Worm (Caenorhabditis elegans) whole organism, mixed stage, embryonic: ENCODE data around the gene F22E5.8.
"Not testable (repeated sequence)": the region's sequence is repeated elsewhere in the genome, so short reads cannot be mapped to it uniquely, and the experiment has no call there.

Experiments used
- blmp-1 ChIP-seq: fragments of 150-350 bp; optimal IDR thresholded peaks from 2 replicates; lab custom pipeline; 2014; ENCODE audit warnings: missing biosample characterization, missing genetic modification characterization
- ces-1 ChIP-seq: fragments of 150-350 bp; optimal IDR thresholded peaks from 2 replicates; lab custom pipeline; 2014; ENCODE audit warnings: missing biosample characterization, missing genetic modification reagents, missing genetic modification characterization
- elt-1 ChIP-seq: sonication (generic microtip); optimal IDR thresholded peaks from 2 replicates; lab custom pipeline; 2017; ENCODE audit warnings: missing genetic modification characterization, mild to moderate bottlenecking, missing compliant biosample characterization, antibody characterized with exemption, moderate library complexity, borderline replicate concordance; ENCODE audit not compliant: insufficient read depth
- elt-3 ChIP-seq: fragments of 150-350 bp; optimal IDR thresholded peaks from 2 replicates; lab custom pipeline; 2014; ENCODE audit warnings: missing biosample characterization, missing genetic modification characterization
- lsy-2 ChIP-seq: fragments of 150-350 bp; optimal IDR thresholded peaks from 2 replicates; lab custom pipeline; 2014; ENCODE audit warnings: missing biosample characterization, missing genetic modification characterization
- nhr-237 ChIP-seq: fragments of 150-350 bp; optimal IDR thresholded peaks from 2 replicates; lab custom pipeline; 2014; ENCODE audit warnings: missing biosample characterization, missing genetic modification characterization
- nhr-76 ChIP-seq: sonication (generic microtip); optimal IDR thresholded peaks from 2 replicates; lab custom pipeline; 2017; ENCODE audit warnings: missing biosample characterization, missing genetic modification characterization
- snpc-4 ChIP-seq: fragments of 150-350 bp; optimal IDR thresholded peaks from 2 replicates; lab custom pipeline; 2014; ENCODE audit warnings: missing biosample characterization, missing genetic modification characterization
- unc-120 ChIP-seq: sonication (generic microtip); optimal IDR thresholded peaks from 2 replicates; lab custom pipeline; 2017; ENCODE audit warnings: missing genetic modification characterization, missing compliant biosample characterization; ENCODE audit not compliant: poor library complexity, severe bottlenecking

DNA sequence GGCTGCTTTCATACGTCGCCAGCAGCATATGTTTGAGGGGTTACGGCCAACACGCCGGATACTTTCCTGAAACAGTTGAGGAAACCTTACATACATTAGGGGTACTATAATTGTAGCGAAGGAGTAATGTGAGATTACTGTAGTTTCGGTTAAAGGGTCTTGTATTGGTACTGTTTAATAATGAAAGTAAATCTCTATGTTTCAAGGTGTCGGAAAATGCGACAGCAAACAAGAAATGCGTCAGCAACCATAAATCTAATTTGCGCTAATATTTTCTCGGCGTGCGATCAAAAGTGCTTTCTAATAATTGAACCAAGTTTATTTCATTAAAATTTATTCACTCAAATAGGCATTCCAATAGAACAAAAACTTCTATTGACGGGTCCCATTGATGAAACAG lies 32.5 kb downstream of the F22E5.8 start, which contains the start of gene sri-57:
- TF ChIP-seq blmp-1 (tag; lab: Kevin White, UChicago); elt-1 (tag; lab: Kevin White, UChicago); elt-3 (tag; lab: Kevin White, UChicago); snpc-4 (tag; lab: Kevin White, UChicago); lsy-2 (tag; lab: Kevin White, UChicago); nhr-237 (tag; lab: Kevin White, UChicago); unc-120 (tag; lab: Kevin White, UChicago); ces-1; nhr-76 (tag; lab: Kevin White, UChicago): not testable (repeated sequence)
